Fruit fly (Drosophila melanogaster): ENCODE results near the gene Snmp1.

The Snmp1 gene

DNA sequence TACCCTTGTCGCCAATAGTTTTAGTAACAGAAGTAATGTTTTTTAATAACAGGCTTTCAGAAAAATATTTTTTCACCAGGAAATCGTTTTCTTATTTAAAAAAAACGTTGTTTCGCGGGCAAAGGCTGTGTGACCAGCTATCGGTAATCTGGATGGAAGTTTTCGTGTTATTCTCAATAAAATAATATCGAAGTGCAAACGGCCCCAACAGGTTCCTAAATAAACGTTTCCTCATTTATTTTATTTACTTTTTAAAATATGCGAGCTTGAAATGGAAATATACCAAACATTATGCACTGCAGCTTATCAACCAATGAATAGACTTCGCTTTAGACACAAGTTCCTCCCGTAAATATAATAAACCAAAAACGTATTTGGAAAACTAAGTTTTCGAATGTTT, 38.0 kb downstream of the Snmp1 start, which contains the start of gene Ice2 (continued):
- no peak for TF ChIP-seq zfh2 (GFP tag; optimal IDR thresholded peaks at IDR 0.05)
- no peak for TF ChIP-seq kay (GFP tag; optimal IDR thresholded peaks at IDR 0.05)
- TF ChIP-seq dysf (GFP tag; IDR thresholded peaks at IDR 0.05), result no peak
- no peak for TF ChIP-seq Chrac-16 (GFP tag; optimal IDR thresholded peaks at IDR 0.05)
- TF ChIP-seq CG1792 (GFP tag; optimal IDR thresholded peaks at IDR 0.05), result peak; percentile 42
- TF ChIP-seq CG12391 (tag; optimal IDR thresholded peaks at IDR 0.05), result peak; percentile 9
- no peak for TF ChIP-seq CG3407 (GFP tag; optimal IDR thresholded peaks at IDR 0.05)
- no peak for TF ChIP-seq Fer2 (tag; optimal IDR thresholded peaks at IDR 0.05)
- no peak for TF ChIP-seq CG30431 (GFP tag; optimal IDR thresholded peaks at IDR 0.05)
- TF ChIP-seq D19A (tag; optimal IDR thresholded peaks at IDR 0.05), result no peak
- no peak for TF ChIP-seq CG6175 (GFP tag; IDR thresholded peaks at IDR 0.05)
- no peak for TF ChIP-seq aop (GFP tag; IDR thresholded peaks at IDR 0.05)
- TF ChIP-seq CG10147 (GFP tag; optimal IDR thresholded peaks at IDR 0.05), result no peak
- TF ChIP-seq gcm2 (GFP tag; optimal IDR thresholded peaks at IDR 0.05), result no peak
- 0 out of 3 replicates have a peak, but pooled peaks have one; percentile 14 for TF ChIP-seq ci (GFP tag; IDR thresholded peaks at IDR 0.05)
- no peak for TF ChIP-seq CG15269 (tag; optimal IDR thresholded peaks at IDR 0.05)
- TF ChIP-seq CG6765 (GFP tag; optimal IDR thresholded peaks at IDR 0.05), result no peak
- TF ChIP-seq NK7.1 (GFP tag; optimal IDR thresholded peaks at IDR 0.05), result no peak
- TF ChIP-seq MESR4 (GFP tag; optimal IDR thresholded peaks at IDR 0.05), result peak; percentile 23
- TF ChIP-seq sima (GFP tag; optimal IDR thresholded peaks at IDR 0.05), result no peak

- no peak for TF ChIP-seq CG4820 (GFP tag; optimal IDR thresholded peaks at IDR 0.05)
- no peak for TF ChIP-seq Doc3 (GFP tag; IDR thresholded peaks at IDR 0.05; ENCODE audit: partially characterized antibody)
- TF ChIP-seq Deaf1 (tag; optimal IDR thresholded peaks at IDR 0.05), result no peak
- TF ChIP-seq CG2202 (tag; optimal IDR thresholded peaks at IDR 0.05), result no peak
- TF ChIP-seq HHEX (GFP tag; optimal IDR thresholded peaks at IDR 0.05), result no peak
- no peak for TF ChIP-seq z (GFP tag; IDR thresholded peaks at IDR 0.05)
- no peak for TF ChIP-seq CG12071 (GFP tag; optimal IDR thresholded peaks at IDR 0.05)
- no peak for TF ChIP-seq CG33213 (GFP tag; optimal IDR thresholded peaks at IDR 0.05)
These were observed 38.4 kb downstream of the Snmp1 start, which contains the start of gene Obp93a for dm6 chr3R:21129617-21130016. TSS of gene Obp93a (minus strand) at chr3R:21129717.

- TF ChIP-seq stwl (tag; optimal IDR thresholded peaks at IDR 0.05) (peak; percentile 84), shn (GFP tag; optimal IDR thresholded peaks at IDR 0.05) (peak; percentile 72), da (GFP tag; optimal IDR thresholded peaks at IDR 0.05) (no peak), oc (tag; optimal IDR thresholded peaks at IDR 0.05) (no peak), Oli (tag; optimal IDR thresholded peaks at IDR 0.05) (peak; percentile 13), ind (GFP tag; optimal IDR thresholded peaks at IDR 0.05) (peak; percentile 48), CG7556 (GFP tag; optimal IDR thresholded peaks at IDR 0.05) (no peak), CG10267 (tag; optimal IDR thresholded peaks at IDR 0.05) (peak; percentile 94), Poxn (GFP tag; IDR thresholded peaks at IDR 0.05) (no peak), YL-1 (GFP tag; optimal IDR thresholded peaks at IDR 0.05) (peak; percentile 28), CG3065 (GFP tag; optimal IDR thresholded peaks at IDR 0.05) (peak; percentile 24), bsh (GFP tag; optimal IDR thresholded peaks at IDR 0.05) (peak in 1 of 2 experiments; percentile 27), NFAT (GFP tag; IDR thresholded peaks at IDR 0.05) (0 out of 2 replicates have a peak, but pooled peaks have one; percentile 29), Bgb (GFP tag; IDR thresholded peaks at IDR 0.05; ENCODE audit: partially characterized antibody) (peak; percentile 59), dpn (GFP tag; optimal IDR thresholded peaks at IDR 0.05) (peak; percentile 59 to 67), NC2β (GFP tag; optimal IDR thresholded peaks at IDR 0.05) (peak; percentile 29), Blimp-1 (GFP tag; optimal IDR thresholded peaks at IDR 0.05) (no peak), CG1792 (GFP tag; optimal IDR thresholded peaks at IDR 0.05) (peak; percentile 60), HmgZ (tag; optimal IDR thresholded peaks at IDR 0.05) (peak; percentile 81), tx (GFP tag; optimal IDR thresholded peaks at IDR 0.05) (peak; percentile 1), crp (GFP tag; optimal IDR thresholded peaks at IDR 0.05) (peak; percentile 44 to 92), CG3847 (GFP tag; IDR thresholded peaks at IDR 0.05) (peak; percentile 74)
These were observed 40.5 kb downstream of the Snmp1 start, which contains the start of the genes slmb and CG5793 for dm6 chr3R:21127352-21127985. TSS of gene slmb (minus strand) at chr3R:21127485. TSS of gene CG5793 (plus strand) at chr3R:21127573.
